Fruit fly (Drosophila melanogaster) whole organism, adult: ENCODE measurements around the gene brwl.

Experiments
- CG11617 ChIP-seq: fragments of 200-800 bp; sonication (Bioruptor generic); optimal IDR thresholded peaks from 2 replicates; lab custom pipeline; 2017; ENCODE audit warnings: mild to moderate bottlenecking, missing biosample characterization, missing genetic modification reagents, missing genetic modification characterization
- CG12768 ChIP-seq: fragments of 200-800 bp; sonication (Bioruptor generic); optimal IDR thresholded peaks from 2 replicates; lab custom pipeline; 2017; ENCODE audit warnings: missing biosample characterization, missing genetic modification characterization, mild to moderate bottlenecking, moderate library complexity, missing genetic modification reagents
- CG14711 ChIP-seq: fragments of 200-800 bp; sonication (Bioruptor generic); optimal IDR thresholded peaks from 2 replicates; lab custom pipeline; 2018; ENCODE audit warnings: missing biosample characterization, mild to moderate bottlenecking, missing genetic modification characterization, moderate library complexity
- CG1620 ChIP-seq: fragments of 200-800 bp; sonication (Bioruptor generic); optimal IDR thresholded peaks from 2 replicates; lab custom pipeline; 2016; ENCODE audit warnings: missing biosample characterization, missing genetic modification characterization
- CG33017 ChIP-seq: fragments of 200-800 bp; sonication (Bioruptor generic); optimal IDR thresholded peaks from 2 replicates; lab custom pipeline; 2018; ENCODE audit warnings: missing biosample characterization, mild to moderate bottlenecking, missing genetic modification characterization, moderate library complexity
- CG5204 ChIP-seq: fragments of 200-800 bp; sonication (Bioruptor generic); optimal IDR thresholded peaks from 2 replicates; lab custom pipeline; 2016; ENCODE audit warnings: missing biosample characterization, missing genetic modification characterization
- CG7045 ChIP-seq: fragments of 200-800 bp; sonication (Bioruptor generic); optimal IDR thresholded peaks from 2 replicates; lab custom pipeline; 2017; ENCODE audit warnings: missing biosample characterization, mild to moderate bottlenecking, missing genetic modification characterization
- CG7101 ChIP-seq: fragments of 200-800 bp; sonication (Bioruptor generic); optimal IDR thresholded peaks from 2 replicates; lab custom pipeline; 2018; ENCODE audit warnings: missing biosample characterization, mild to moderate bottlenecking, missing genetic modification characterization, moderate library complexity
- Clk ChIP-seq: fragments of 200-800 bp; sonication (Bioruptor generic); optimal IDR thresholded peaks from 2 replicates; lab custom pipeline; 2017; ENCODE audit warnings: missing biosample characterization, missing genetic modification characterization
- Crg-1 ChIP-seq: fragments of 200-800 bp; sonication (Bioruptor generic); optimal IDR thresholded peaks from 2 replicates; lab custom pipeline; 2016; ENCODE audit warnings: missing biosample characterization, missing genetic modification characterization
- Hr96 ChIP-seq: fragments of 200-800 bp; sonication (Bioruptor generic); optimal IDR thresholded peaks from 2 replicates; lab custom pipeline; 2016; ENCODE audit warnings: missing biosample characterization, missing genetic modification characterization
- Mnt ChIP-seq: fragments of 200-800 bp; sonication (Bioruptor generic); optimal IDR thresholded peaks from 2 replicates; lab custom pipeline; 2016; ENCODE audit warnings: missing biosample characterization, mild to moderate bottlenecking, missing genetic modification characterization
- bab1 ChIP-seq: fragments of 200-800 bp; sonication (Bioruptor generic); optimal IDR thresholded peaks from 3 replicates; lab custom pipeline; 2019; ENCODE audit warnings: missing biosample characterization, mild to moderate bottlenecking, missing genetic modification characterization, moderate library complexity
- cic ChIP-seq: fragments of 200-800 bp; sonication (Bioruptor generic); optimal IDR thresholded peaks from 2 replicates; lab custom pipeline; 2017; ENCODE audit warnings: missing biosample characterization, mild to moderate bottlenecking, missing genetic modification characterization, moderate library complexity
- cnc ChIP-seq, 2 experiments: fragments of >200 bp; optimal IDR thresholded peaks; 2 replicates each; lab custom pipeline; 2017
- kay ChIP-seq: fragments of 200-800 bp; sonication (Bioruptor generic); peaks from one replicate; lab custom pipeline; 2016; ENCODE audit warnings: missing biosample characterization, missing genetic modification characterization, borderline replicate concordance
- ovo ChIP-seq: fragments of 200-800 bp; sonication (Bioruptor generic); optimal IDR thresholded peaks from 2 replicates; lab custom pipeline; 2016; ENCODE audit warnings: missing biosample characterization, missing genetic modification characterization
- pad ChIP-seq: fragments of 200-800 bp; sonication (Bioruptor generic); optimal IDR thresholded peaks from 3 replicates; lab custom pipeline; 2017; ENCODE audit warnings: missing biosample characterization, missing genetic modification characterization, mild to moderate bottlenecking, moderate library complexity, missing genetic modification reagents
- tj ChIP-seq: fragments of 200-800 bp; sonication (Bioruptor generic); optimal IDR thresholded peaks from 3 replicates; lab custom pipeline; 2017; ENCODE audit warnings: missing biosample characterization, mild to moderate bottlenecking, missing genetic modification characterization, moderate library complexity
- toe ChIP-seq: fragments of 200-800 bp; sonication (Bioruptor generic); optimal IDR thresholded peaks from 2 replicates; lab custom pipeline; 2016; ENCODE audit warnings: missing biosample characterization, missing genetic modification characterization

brwl gene

dm6 chr2L:9567398-9567856 lies 1.3 kb upstream of the brwl start:
- peak; percentile 87 for TF ChIP-seq CG14711 (tag; lab: Kevin White, UChicago)
- no peak for TF ChIP-seq cnc (optimal IDR thresholded peaks at IDR 0.05; lab: Kevin White, UChicago)
- TF ChIP-seq CG12768 (GFP tag; lab: Kevin White, UChicago): peak; percentile 97
- TF ChIP-seq tj (GFP tag; lab: Kevin White, UChicago): peak; percentile 79
- peak; percentile 97 for TF ChIP-seq kay
- TF ChIP-seq Clk (GFP tag; lab: Kevin White, UChicago): peak; percentile 75
- peak; percentile 96 for TF ChIP-seq CG33017 (tag; lab: Kevin White, UChicago)
- peak; percentile 96 for TF ChIP-seq Mnt (GFP tag; lab: Kevin White, UChicago)
- peak; percentile 88 for TF ChIP-seq pad (GFP tag; lab: Kevin White, UChicago)
- TF ChIP-seq cic (GFP tag; lab: Kevin White, UChicago): peak; percentile 89
- TF ChIP-seq CG1620 (GFP tag; lab: Kevin White, UChicago): peak; percentile 92
- peak; percentile 96 for TF ChIP-seq bab1 (GFP tag; lab: Kevin White, UChicago)
- peak; percentile 92 for TF ChIP-seq Hr96 (GFP tag; lab: Kevin White, UChicago)
- TF ChIP-seq Crg-1 (GFP tag; lab: Kevin White, UChicago): peak; percentile 98
- peak; percentile 92 for TF ChIP-seq toe (GFP tag; lab: Kevin White, UChicago)
- TF ChIP-seq ovo: peak; percentile 94
- peak; percentile 97 for TF ChIP-seq CG11617 (GFP tag; lab: Kevin White, UChicago)
- TF ChIP-seq CG7101 (tag; lab: Kevin White, UChicago): peak; percentile 98
- TF ChIP-seq CG5204 (GFP tag; lab: Kevin White, UChicago): peak; percentile 94
- peak; percentile 98 for TF ChIP-seq CG7045 (GFP tag; lab: Kevin White, UChicago)

dm6 chr2L:9569131-9569530 lies 441 bp downstream of the brwl start:
- TF ChIP-seq kay (peak; percentile 80), cnc (optimal IDR thresholded peaks at IDR 0.05; lab: Kevin White, UChicago) (no peak)

dm6 chr2L:9569588-9570434 lies 1.1 kb downstream of the brwl start:
- TF ChIP-seq toe (GFP tag; lab: Kevin White, UChicago): peak; percentile 65
- TF ChIP-seq CG7101 (tag; lab: Kevin White, UChicago): peak; percentile 91
- peak; percentile 97 for TF ChIP-seq CG11617 (GFP tag; lab: Kevin White, UChicago)
- TF ChIP-seq Clk (GFP tag; lab: Kevin White, UChicago): peak; percentile 81
- peak; percentile 88 for TF ChIP-seq pad (GFP tag; lab: Kevin White, UChicago)
- TF ChIP-seq CG5204 (GFP tag; lab: Kevin White, UChicago): peak; percentile 86
- no peak for TF ChIP-seq cnc (optimal IDR thresholded peaks at IDR 0.05; lab: Kevin White, UChicago)
- TF ChIP-seq Hr96 (GFP tag; lab: Kevin White, UChicago): peak; percentile 78
- peak; percentile 93 for TF ChIP-seq CG7045 (GFP tag; lab: Kevin White, UChicago)
- TF ChIP-seq bab1 (GFP tag; lab: Kevin White, UChicago): peak; percentile 97
- TF ChIP-seq ovo: peak; percentile 84
- peak; percentile 87 for TF ChIP-seq Crg-1 (GFP tag; lab: Kevin White, UChicago)
- peak; percentile 91 for TF ChIP-seq tj (GFP tag; lab: Kevin White, UChicago)
- peak; percentile 98 for TF ChIP-seq Mnt (GFP tag; lab: Kevin White, UChicago)
- TF ChIP-seq CG33017 (tag; lab: Kevin White, UChicago): peak; percentile 93
- TF ChIP-seq CG12768 (GFP tag; lab: Kevin White, UChicago): peak; percentile 92
- TF ChIP-seq CG14711 (tag; lab: Kevin White, UChicago): peak; percentile 87
- peak; percentile 96 for TF ChIP-seq cic (GFP tag; lab: Kevin White, UChicago)
- peak; percentile 89 for TF ChIP-seq kay
- TF ChIP-seq CG1620 (GFP tag; lab: Kevin White, UChicago): peak; percentile 73

- TF ChIP-seq CG1620 (GFP tag; lab: Kevin White, UChicago) (no peak), Hr96 (GFP tag; lab: Kevin White, UChicago) (no peak), ovo (peak; percentile 3), bab1 (GFP tag; lab: Kevin White, UChicago) (peak; percentile 89), Clk (GFP tag; lab: Kevin White, UChicago) (peak; percentile 27), CG12768 (GFP tag; lab: Kevin White, UChicago) (no peak), CG7045 (GFP tag; lab: Kevin White, UChicago) (peak; percentile 29), CG33017 (tag; lab: Kevin White, UChicago) (no peak), CG5204 (GFP tag; lab: Kevin White, UChicago) (no peak), kay (peak; percentile 90), CG7101 (tag; lab: Kevin White, UChicago) (peak; percentile 48), cic (GFP tag; lab: Kevin White, UChicago) (no peak), CG11617 (GFP tag; lab: Kevin White, UChicago) (peak; percentile 8), pad (GFP tag; lab: Kevin White, UChicago) (no peak), Crg-1 (GFP tag; lab: Kevin White, UChicago) (peak; percentile 64), tj (GFP tag; lab: Kevin White, UChicago) (peak; percentile 85), Mnt (GFP tag; lab: Kevin White, UChicago) (no peak), cnc (optimal IDR thresholded peaks at IDR 0.05; lab: Kevin White, UChicago) (no peak), CG14711 (tag; lab: Kevin White, UChicago) (peak; percentile 41), toe (GFP tag; lab: Kevin White, UChicago) (no peak)
Observed at dm6 chr2L:9570673-9571193, 2.0 kb downstream of the brwl start.
